Fruit fly (Drosophila melanogaster): ENCODE measurements around the gene Oseg1.
A peak's percentile ranks its signal among the peaks of the same experiment; 100 is the strongest.

The Oseg1 gene

dm6 chr3L:8418984-8419383 lies 6.4 kb upstream of the Oseg1 start:
- no peak for TF ChIP-seq CG7101 (tag; optimal IDR thresholded peaks at IDR 0.05)
- TF ChIP-seq CG33017 (tag; optimal IDR thresholded peaks at IDR 0.05), result no peak
- no peak for TF ChIP-seq Clk (GFP tag; optimal IDR thresholded peaks at IDR 0.05)
- no peak for TF ChIP-seq kay (GFP tag; ENCODE audit: borderline replicate concordance)
- TF ChIP-seq Crg-1 (GFP tag; optimal IDR thresholded peaks at IDR 0.05), result no peak

- TF ChIP-seq cic (GFP tag; optimal IDR thresholded peaks at IDR 0.05) (no peak), CG7045 (GFP tag; optimal IDR thresholded peaks at IDR 0.05) (no peak), Mnt (GFP tag; optimal IDR thresholded peaks at IDR 0.05) (peak; percentile 12), CG5204 (GFP tag; optimal IDR thresholded peaks at IDR 0.05) (no peak), CG7101 (tag; optimal IDR thresholded peaks at IDR 0.05) (peak; percentile 15), toe (GFP tag; optimal IDR thresholded peaks at IDR 0.05) (no peak), Crg-1 (GFP tag; optimal IDR thresholded peaks at IDR 0.05) (no peak), CG14711 (tag; optimal IDR thresholded peaks at IDR 0.05) (peak; percentile 21), CG33017 (tag; optimal IDR thresholded peaks at IDR 0.05) (no peak), kay (GFP tag; ENCODE audit: borderline replicate concordance) (no peak), ovo (GFP tag; optimal IDR thresholded peaks at IDR 0.05) (peak; percentile 8), Clk (GFP tag; optimal IDR thresholded peaks at IDR 0.05) (no peak), CG11617 (GFP tag; optimal IDR thresholded peaks at IDR 0.05) (peak; percentile 1)
Measured at dm6 chr3L:8411439-8411897, 1.2 kb downstream of the Oseg1 start, which contains the start of gene Exo70. Gene Exo70, plus strand, starts transcription at chr3L:8411851.

dm6 chr3L:8405123-8405522 lies 7.5 kb downstream of the Oseg1 start, which contains the start of the genes Tpt, mkg-p and CG13667:
Gene Tpt, minus strand, starts transcription at chr3L:8405277.
Gene mkg-p, minus strand, starts transcription at chr3L:8405277.
Gene CG13667, plus strand, starts transcription at chr3L:8405454.
- TF ChIP-seq bab1 (GFP tag; optimal IDR thresholded peaks at IDR 0.05) (peak; percentile 52), Hr96 (GFP tag; optimal IDR thresholded peaks at IDR 0.05) (no peak), cic (GFP tag; optimal IDR thresholded peaks at IDR 0.05) (peak; percentile 55), Mnt (GFP tag; optimal IDR thresholded peaks at IDR 0.05) (peak; percentile 43)

- TF ChIP-seq kay (GFP tag; ENCODE audit: borderline replicate concordance) (peak; percentile 21), Clk (GFP tag; optimal IDR thresholded peaks at IDR 0.05) (no peak), CG12768 (GFP tag; optimal IDR thresholded peaks at IDR 0.05) (peak; percentile 74), Hr96 (GFP tag; optimal IDR thresholded peaks at IDR 0.05) (no peak), CG1620 (GFP tag; optimal IDR thresholded peaks at IDR 0.05) (peak; percentile 48), ovo (GFP tag; optimal IDR thresholded peaks at IDR 0.05) (no peak), pad (GFP tag; optimal IDR thresholded peaks at IDR 0.05) (peak; percentile 71), cic (GFP tag; optimal IDR thresholded peaks at IDR 0.05) (peak; percentile 36), CG7101 (tag; optimal IDR thresholded peaks at IDR 0.05) (peak; percentile 87), CG7045 (GFP tag; optimal IDR thresholded peaks at IDR 0.05) (peak; percentile 13), toe (GFP tag; optimal IDR thresholded peaks at IDR 0.05) (no peak), CG5204 (GFP tag; optimal IDR thresholded peaks at IDR 0.05) (peak; percentile 48), Crg-1 (GFP tag; optimal IDR thresholded peaks at IDR 0.05) (peak; percentile 60), CG33017 (tag; optimal IDR thresholded peaks at IDR 0.05) (peak; percentile 85), Mnt (GFP tag; optimal IDR thresholded peaks at IDR 0.05) (no peak), cnc (optimal IDR thresholded peaks at IDR 0.05) (no peak), tj (GFP tag; optimal IDR thresholded peaks at IDR 0.05) (peak; percentile 95), bab1 (GFP tag; optimal IDR thresholded peaks at IDR 0.05) (peak; percentile 96), CG11617 (GFP tag; optimal IDR thresholded peaks at IDR 0.05) (peak; percentile 68), CG14711 (tag; optimal IDR thresholded peaks at IDR 0.05) (peak; percentile 86)
Measured at dm6 chr3L:8398763-8399445, 13.7 kb downstream of the Oseg1 start.

- no peak for TF ChIP-seq CG1620 (GFP tag; optimal IDR thresholded peaks at IDR 0.05)
- TF ChIP-seq tj (GFP tag; optimal IDR thresholded peaks at IDR 0.05), result peak; percentile 95
- TF ChIP-seq CG11617 (GFP tag; optimal IDR thresholded peaks at IDR 0.05), result no peak
- TF ChIP-seq CG5204 (GFP tag; optimal IDR thresholded peaks at IDR 0.05), result no peak
Measured at dm6 chr3L:8396187-8396586, 16.4 kb downstream of the Oseg1 start.

dm6 chr3L:8395630-8396168 lies 16.9 kb downstream of the Oseg1 start, which contains the start of gene CG7120:
Gene CG7120, plus strand, starts transcription at chr3L:8396000.
- TF ChIP-seq bab1 (GFP tag; optimal IDR thresholded peaks at IDR 0.05) (no peak), Mnt (GFP tag; optimal IDR thresholded peaks at IDR 0.05) (no peak), cic (GFP tag; optimal IDR thresholded peaks at IDR 0.05) (peak; percentile 2), CG14711 (tag; optimal IDR thresholded peaks at IDR 0.05) (no peak), Crg-1 (GFP tag; optimal IDR thresholded peaks at IDR 0.05) (no peak), CG33017 (tag; optimal IDR thresholded peaks at IDR 0.05) (no peak), cnc (optimal IDR thresholded peaks at IDR 0.05) (no peak), Hr96 (GFP tag; optimal IDR thresholded peaks at IDR 0.05) (peak; percentile 8), tj (GFP tag; optimal IDR thresholded peaks at IDR 0.05) (no peak), Clk (GFP tag; optimal IDR thresholded peaks at IDR 0.05) (no peak), ovo (GFP tag; optimal IDR thresholded peaks at IDR 0.05) (no peak), pad (GFP tag; optimal IDR thresholded peaks at IDR 0.05) (no peak), CG5204 (GFP tag; optimal IDR thresholded peaks at IDR 0.05) (no peak), toe (GFP tag; optimal IDR thresholded peaks at IDR 0.05) (no peak), CG7101 (tag; optimal IDR thresholded peaks at IDR 0.05) (no peak), CG1620 (GFP tag; optimal IDR thresholded peaks at IDR 0.05) (no peak), CG7045 (GFP tag; optimal IDR thresholded peaks at IDR 0.05) (no peak)

All from whole organism, adult.